Worm (Caenorhabditis elegans): ENCODE results near the gene M01F1.9.
A peak's percentile ranks its signal among the peaks of the same experiment; 100 is the strongest.

M01F1.9 gene

ce11 chrIII:3499850-3500249 is 993 bp upstream of the M01F1.9 start:
- TF ChIP-seq tbx-7 (tag; optimal IDR thresholded peaks at IDR 0.05) (peak; percentile 100), fkh-6 (tag; optimal IDR thresholded peaks at IDR 0.05) (peak; percentile 97), nhr-232 (tag; optimal IDR thresholded peaks at IDR 0.05) (peak; percentile 94), hlh-15 (tag; optimal IDR thresholded peaks at IDR 0.05) (peak; percentile 98), ceh-24 (tag; optimal IDR thresholded peaks at IDR 0.05) (peak; percentile 92), ceh-31 (tag; optimal IDR thresholded peaks at IDR 0.05) (peak; percentile 100), ceh-45 (GFP tag; IDR thresholded peaks at IDR 0.05) (peak; percentile 97), ceh-22 (tag; optimal IDR thresholded peaks at IDR 0.05) (no peak), ceh-30 (tag; optimal IDR thresholded peaks at IDR 0.05) (no peak), pros-1 (tag; optimal IDR thresholded peaks at IDR 0.05) (no peak), ceh-34 (tag; optimal IDR thresholded peaks at IDR 0.05) (peak; percentile 100), sdc-2 (tag; optimal IDR thresholded peaks at IDR 0.05) (peak; percentile 93), mec-3 (tag; optimal IDR thresholded peaks at IDR 0.05; ENCODE audit: borderline replicate concordance) (peak; percentile 100), ceh-9 (tag; optimal IDR thresholded peaks at IDR 0.05) (no peak), ceh-6 (GFP tag; optimal IDR thresholded peaks at IDR 0.05) (peak; percentile 94), eyg-1 (tag; optimal IDR thresholded peaks at IDR 0.05) (peak; percentile 99), madf-2 (tag; optimal IDR thresholded peaks at IDR 0.05) (peak; percentile 87), sox-2 (GFP tag; IDR thresholded peaks at IDR 0.05) (peak; percentile 69), ttx-3 (tag; optimal IDR thresholded peaks at IDR 0.05) (peak; percentile 98), C08G9.2 (tag; optimal IDR thresholded peaks at IDR 0.05) (peak; percentile 100), fkh-10 (GFP tag; optimal IDR thresholded peaks at IDR 0.05) (no peak), ceh-14 (tag; optimal IDR thresholded peaks at IDR 0.05) (peak; percentile 100), hlh-8 (tag; optimal IDR thresholded peaks at IDR 0.05) (peak; percentile 100), pax-1 (tag; optimal IDR thresholded peaks at IDR 0.05) (no peak), K09A11.1 (tag; optimal IDR thresholded peaks at IDR 0.05; ENCODE audit: insufficient read depth) (no peak), fax-1 (tag; optimal IDR thresholded peaks at IDR 0.05) (peak; percentile 99), npax-4 (tag; optimal IDR thresholded peaks at IDR 0.05) (peak; percentile 89), pha-4 (tag; optimal IDR thresholded peaks at IDR 0.05) (no peak), che-1 (tag; optimal IDR thresholded peaks at IDR 0.05) (peak; percentile 83), pat-9 (tag; optimal IDR thresholded peaks at IDR 0.05) (peak; percentile 79), hlh-30 (tag; optimal IDR thresholded peaks at IDR 0.05; ENCODE audit: insufficient read depth) (no peak), odd-2 (tag; optimal IDR thresholded peaks at IDR 0.05) (no peak), pag-3 (tag; optimal IDR thresholded peaks at IDR 0.05; ENCODE audit: borderline replicate concordance) (peak; percentile 100), ama-1 (optimal IDR thresholded peaks at IDR 0.05) (no peak), dmd-4 (tag; optimal IDR thresholded peaks at IDR 0.05; ENCODE audit: borderline replicate concordance) (peak; percentile 100), pqm-1 (tag; optimal IDR thresholded peaks at IDR 0.05) (peak; percentile 100), gmeb-2 (tag; optimal IDR thresholded peaks at IDR 0.05) (peak; percentile 96), hlh-13 (GFP tag; optimal IDR thresholded peaks at IDR 0.05) (peak; percentile 95), dve-1 (tag; optimal IDR thresholded peaks at IDR 0.05) (no peak), unc-86 (tag; optimal IDR thresholded peaks at IDR 0.05) (peak; percentile 100), nfya-1 (tag; optimal IDR thresholded peaks at IDR 0.05) (no peak), ref-2 (tag; optimal IDR thresholded peaks at IDR 0.05) (peak; percentile 100), elt-2 (tag; optimal IDR thresholded peaks at IDR 0.05) (peak; percentile 100), elt-4 (tag; optimal IDR thresholded peaks at IDR 0.05) (peak; percentile 100), ceh-2 (tag; optimal IDR thresholded peaks at IDR 0.05) (peak; percentile 100), ceh-19 (GFP tag; optimal IDR thresholded peaks at IDR 0.05) (peak; percentile 98), tbx-2 (tag; optimal IDR thresholded peaks at IDR 0.05) (peak; percentile 100), nhr-11 (tag; optimal IDR thresholded peaks at IDR 0.05) (no peak), lin-11 (tag; optimal IDR thresholded peaks at IDR 0.05) (peak; percentile 85), unc-42 (tag; optimal IDR thresholded peaks at IDR 0.05) (peak; percentile 91), ceh-48 (tag; optimal IDR thresholded peaks at IDR 0.05) (peak; percentile 80), C38D4.7 (GFP tag; optimal IDR thresholded peaks at IDR 0.05) (peak; percentile 93), pha-2 (tag; optimal IDR thresholded peaks at IDR 0.05) (peak; percentile 90)

All from whole organism, late embryonic.